Fruit fly (Drosophila melanogaster) whole organism, embryonic: ENCODE data around the gene Rab26.
A peak's percentile ranks its signal among the peaks of the same experiment; 100 is the strongest.

Experiments used
- CG10543 ChIP-seq: fragments of 200-800 bp; sonication (Bioruptor generic); optimal IDR thresholded peaks from 3 replicates; lab custom pipeline; 2017; ENCODE audit warnings: missing biosample characterization, mild to moderate bottlenecking, missing genetic modification characterization, moderate library complexity
- CG13123 ChIP-seq: fragments of 200-800 bp; sonication (Bioruptor generic); optimal IDR thresholded peaks from 2 replicates; lab custom pipeline; 2016; ENCODE audit warnings: missing biosample characterization, missing genetic modification characterization
- H2.0 ChIP-seq: fragments of 200-800 bp; sonication (Bioruptor generic); IDR thresholded peaks from 2 replicates; pipeline ENCODE4 v1.3.6; 2022; ENCODE audit warnings: missing biosample characterization, missing genetic modification characterization
- Oli ChIP-seq: fragments of 200-800 bp; sonication (Bioruptor generic); optimal IDR thresholded peaks from 2 replicates; lab custom pipeline; 2018; ENCODE audit warnings: missing biosample characterization, mild to moderate bottlenecking, missing genetic modification characterization, moderate library complexity
- PHDP ChIP-seq: fragments of 200-800 bp; sonication (Bioruptor generic); optimal IDR thresholded peaks from 3 replicates; lab custom pipeline; 2018; ENCODE audit warnings: missing biosample characterization, mild to moderate bottlenecking, missing genetic modification characterization, moderate library complexity
- mirr ChIP-seq: fragments of 200-800 bp; sonication (Bioruptor generic); optimal IDR thresholded peaks from 3 replicates; lab custom pipeline; 2018; ENCODE audit warnings: missing biosample characterization, mild to moderate bottlenecking, missing genetic modification characterization
- onecut ChIP-seq: fragments of 200-800 bp; sonication (Bioruptor generic); IDR thresholded peaks from 2 replicates; pipeline ENCODE4 v1.3.6; 2022; ENCODE audit warnings: missing biosample characterization, missing genetic modification characterization

- TF ChIP-seq PHDP (tag; lab: Kevin White, UChicago) (peak; percentile 56), CG10543 (GFP tag; lab: Kevin White, UChicago) (peak; percentile 42), CG13123 (GFP tag; lab: Kevin White, UChicago) (no peak), mirr (GFP tag; lab: Kevin White, UChicago) (peak; percentile 18), H2.0 (GFP tag; lab: Robert Waterston, UW) (no peak), onecut (GFP tag; lab: Robert Waterston, UW) (0 out of 2 replicates have a peak, but pooled peaks have one; percentile 5), Oli (tag; lab: Kevin White, UChicago) (peak; percentile 78)
Observed at dm6 chr3L:21276296-21277257, 42.0 kb upstream of the Rab26 start.
